Fruit fly (Drosophila melanogaster) whole organism: ENCODE results near the gene ova.

ENCODE experiments used
- CG8478 ChIP-seq: fragments of >200 bp; optimal IDR thresholded peaks from 2 replicates; lab custom pipeline; 2018; ENCODE audit warnings: inconsistent platforms
- pan ChIP-seq: fragments of >200 bp; optimal IDR thresholded peaks from 2 replicates; lab custom pipeline; 2017

dm6 chr2L:10201743-10202142, 29.7 kb downstream of the ova start:
- TF ChIP-seq CG8478 (lab: Kevin White, UChicago) (no peak), pan (lab: Kevin White, UChicago) (no peak)
